Fruit fly (Drosophila melanogaster): ENCODE results near the gene CG1662.

Gene CG1662

dm6 chrX:13375489-13375997, 11.8 kb upstream of the CG1662 start:
- no peak for TF ChIP-seq CG17801 (GFP tag; optimal IDR thresholded peaks at IDR 0.05; ENCODE audit: partially characterized antibody)

- TF ChIP-seq CG17801 (GFP tag; optimal IDR thresholded peaks at IDR 0.05; ENCODE audit: partially characterized antibody): peak; percentile 73
Observed at dm6 chrX:13376520-13376919, 10.8 kb upstream of the CG1662 start.

DNA sequence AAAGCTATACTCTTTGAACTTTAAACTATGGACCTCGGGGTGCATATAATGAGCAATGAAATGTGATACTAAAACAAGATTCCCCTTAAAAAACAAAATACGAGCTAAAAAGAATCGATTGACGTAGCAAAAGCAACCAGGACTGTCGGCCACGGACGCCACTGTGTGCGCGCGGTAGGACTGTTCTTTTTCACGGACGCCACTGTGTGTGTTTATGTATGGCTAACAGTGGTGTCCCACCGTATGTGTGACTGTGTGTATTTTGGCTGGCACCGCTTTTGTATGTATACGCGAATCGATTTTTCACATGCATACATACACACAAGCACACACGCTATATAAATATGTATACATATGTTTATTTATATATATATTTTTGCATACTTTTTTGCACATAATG, 3.6 kb upstream of the CG1662 start:
- TF ChIP-seq CG17801 (GFP tag; optimal IDR thresholded peaks at IDR 0.05; ENCODE audit: partially characterized antibody): peak; percentile 26

DNA sequence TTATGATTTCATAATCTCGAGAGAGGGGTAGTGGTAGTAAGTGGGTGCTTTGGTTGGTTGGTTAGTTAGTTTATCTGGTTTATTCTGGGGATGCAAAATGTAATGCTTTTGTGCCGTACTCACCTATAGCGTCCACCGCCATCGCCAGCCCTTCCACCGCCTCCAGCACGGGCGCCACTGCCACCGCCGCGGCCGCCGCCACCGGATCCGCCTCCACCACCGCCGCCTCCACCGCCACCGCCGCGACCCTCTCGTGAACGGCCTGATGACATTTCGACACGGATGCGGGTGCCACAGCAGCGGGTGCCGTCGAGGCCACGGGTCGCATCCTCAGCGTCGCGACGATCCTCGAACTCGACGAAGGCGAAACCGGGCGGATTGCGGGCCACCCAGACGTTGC, 3.2 kb upstream of the CG1662 start:
- TF ChIP-seq CG17801 (GFP tag; optimal IDR thresholded peaks at IDR 0.05; ENCODE audit: partially characterized antibody): no peak

DNA sequence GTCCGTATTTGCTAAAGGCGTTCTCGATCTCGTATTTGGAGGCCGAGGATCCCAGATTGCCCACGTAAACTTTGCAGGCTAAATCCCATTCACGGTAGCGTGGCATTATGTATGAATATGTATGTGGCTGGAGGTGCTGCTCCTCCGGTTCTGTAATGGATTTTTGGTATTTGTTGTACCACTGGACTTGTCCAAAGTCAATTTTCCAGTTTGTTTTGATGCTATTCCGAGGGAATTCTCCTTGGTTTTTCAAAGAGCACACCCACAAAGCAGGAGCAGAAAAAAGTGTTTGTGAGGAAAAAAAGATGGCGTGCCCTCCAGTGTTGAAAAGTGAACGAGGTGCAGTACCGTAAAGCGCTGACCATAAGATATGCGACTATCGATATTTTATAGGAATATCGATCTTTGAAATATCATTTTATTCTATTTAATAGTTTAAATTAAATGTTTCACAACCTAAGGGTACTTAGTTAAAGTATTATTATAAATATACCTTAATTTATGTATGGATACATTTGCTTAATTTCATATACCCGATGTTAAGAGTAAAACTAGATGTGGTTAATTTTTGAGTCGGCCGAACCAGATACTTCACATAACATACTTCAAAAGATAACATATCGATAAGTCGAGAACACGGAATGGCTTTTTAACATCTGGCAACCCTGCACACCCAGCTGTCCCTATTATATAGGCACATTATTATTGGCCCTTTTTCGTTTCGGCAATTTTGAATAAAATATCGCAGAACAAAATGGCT, 2.6 kb upstream of the CG1662 start, which contains the start of the genes Rbp1-like and Tim9a:
Gene Rbp1-like, minus strand, starts transcription at position 295 of the 760 bp plus-strand sequence.
Gene Tim9a, plus strand, starts transcription at position 628 of the 760 bp plus-strand sequence.
- TF ChIP-seq CG17801 (GFP tag; optimal IDR thresholded peaks at IDR 0.05; ENCODE audit: partially characterized antibody): peak; percentile 52

DNA sequence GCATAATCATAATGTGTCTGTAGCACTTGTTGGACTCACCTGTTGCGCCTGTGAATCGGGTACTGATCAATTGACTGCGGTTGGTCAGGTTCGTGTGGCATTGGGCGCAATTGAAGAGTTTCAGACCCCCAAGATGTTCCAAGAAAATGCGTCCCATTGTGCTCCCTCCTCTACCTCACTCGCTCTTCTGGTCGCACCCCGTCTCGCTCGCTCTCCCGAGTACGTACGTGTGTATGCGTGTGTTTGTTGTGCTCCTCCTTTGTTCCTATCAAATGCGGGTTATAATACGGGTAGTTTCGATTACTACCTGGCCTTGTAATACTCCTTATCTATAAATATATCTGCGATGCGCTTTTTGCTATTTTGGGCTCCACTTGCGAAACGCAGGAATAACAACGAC, 587 bp upstream of the CG1662 start:
- no peak for TF ChIP-seq CG17801 (GFP tag; optimal IDR thresholded peaks at IDR 0.05; ENCODE audit: partially characterized antibody)

dm6 chrX:13390465-13391173, 3.3 kb downstream of the CG1662 start:
- TF ChIP-seq CG17801 (GFP tag; optimal IDR thresholded peaks at IDR 0.05; ENCODE audit: partially characterized antibody): peak; percentile 97

DNA sequence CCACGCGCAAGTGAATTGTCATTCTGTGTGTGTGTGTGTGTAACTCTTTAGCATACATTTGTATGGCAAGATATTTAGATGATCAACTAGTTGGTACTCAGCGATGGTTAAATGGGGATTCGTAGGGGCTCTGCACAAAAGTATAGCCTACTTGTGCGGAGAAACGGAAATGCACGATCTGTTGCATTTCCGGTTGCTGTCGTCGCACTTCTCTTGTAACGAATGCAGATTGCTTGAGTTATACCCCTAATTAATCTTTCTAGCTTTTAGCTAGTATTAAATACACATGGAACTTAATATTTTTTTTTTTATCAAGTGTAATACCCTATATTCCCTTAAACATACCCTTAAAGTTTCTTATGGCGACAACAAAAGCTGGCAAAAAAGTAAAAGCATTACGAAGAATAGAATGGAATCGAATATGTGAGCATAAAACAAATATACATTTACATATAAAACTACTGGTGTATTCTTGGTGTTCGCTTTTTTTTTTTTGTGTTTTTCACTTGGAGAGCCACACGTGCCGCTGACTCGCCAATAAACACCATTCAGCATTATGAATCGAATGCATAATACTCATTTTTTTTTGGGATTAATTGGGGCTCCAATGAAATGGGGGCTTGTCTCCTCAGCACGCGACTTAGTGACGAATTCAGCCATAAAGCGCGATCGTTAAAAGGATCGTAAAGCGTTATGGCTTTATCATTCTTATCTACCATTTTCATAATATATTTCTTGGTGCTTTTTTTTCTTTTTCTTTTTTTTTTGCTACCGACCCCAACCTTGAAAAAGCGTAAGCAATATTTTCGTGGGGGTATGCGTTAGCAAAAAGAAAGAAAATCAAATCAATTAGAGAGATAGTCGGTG, 4.0 kb downstream of the CG1662 start:
- TF ChIP-seq CG17801 (GFP tag; optimal IDR thresholded peaks at IDR 0.05; ENCODE audit: partially characterized antibody): no peak

DNA sequence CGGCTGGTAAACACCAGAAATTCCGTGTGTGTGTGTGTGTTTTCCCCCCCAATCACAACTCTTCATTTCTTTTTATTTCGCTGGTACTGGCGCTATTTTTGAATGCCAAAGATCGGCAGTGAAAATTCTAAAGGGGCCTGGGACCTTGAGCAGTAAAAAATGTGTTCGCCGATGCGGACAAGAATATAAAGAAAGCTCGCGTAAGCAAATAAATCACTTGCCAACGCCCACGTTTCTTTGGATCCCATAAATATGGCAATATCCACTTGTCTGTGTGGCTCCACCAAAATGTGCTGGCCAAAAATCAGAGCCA, 4.6 kb downstream of the CG1662 start:
- no peak for TF ChIP-seq CG17801 (GFP tag; optimal IDR thresholded peaks at IDR 0.05; ENCODE audit: partially characterized antibody)

dm6 chrX:13392764-13393163, 5.4 kb downstream of the CG1662 start:
- no peak for TF ChIP-seq CG17801 (GFP tag; optimal IDR thresholded peaks at IDR 0.05; ENCODE audit: partially characterized antibody)

DNA sequence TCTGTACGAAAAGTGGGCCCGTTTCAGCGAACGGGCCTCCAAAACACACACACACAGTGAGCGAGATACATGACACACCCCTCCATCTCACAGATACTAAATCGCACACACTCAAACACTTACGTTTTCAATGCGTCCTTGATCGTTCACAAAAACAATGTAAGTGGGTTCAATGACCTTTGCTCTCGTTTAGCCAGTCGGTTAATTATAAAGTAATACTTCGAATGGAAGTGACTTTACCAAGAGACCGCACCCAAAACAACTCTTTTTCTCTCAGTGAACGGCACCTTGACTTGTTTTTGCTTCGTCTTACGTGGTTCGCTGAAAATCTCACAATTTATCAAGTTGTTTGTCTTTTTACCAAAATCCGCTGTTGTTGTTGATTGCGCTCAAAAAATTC, 7.0 kb downstream of the CG1662 start:
- TF ChIP-seq CG17801 (GFP tag; optimal IDR thresholded peaks at IDR 0.05; ENCODE audit: partially characterized antibody): no peak

- no peak for TF ChIP-seq CG17801 (GFP tag; optimal IDR thresholded peaks at IDR 0.05; ENCODE audit: partially characterized antibody)
Observed at dm6 chrX:13395020-13395419, 7.7 kb downstream of the CG1662 start.

DNA sequence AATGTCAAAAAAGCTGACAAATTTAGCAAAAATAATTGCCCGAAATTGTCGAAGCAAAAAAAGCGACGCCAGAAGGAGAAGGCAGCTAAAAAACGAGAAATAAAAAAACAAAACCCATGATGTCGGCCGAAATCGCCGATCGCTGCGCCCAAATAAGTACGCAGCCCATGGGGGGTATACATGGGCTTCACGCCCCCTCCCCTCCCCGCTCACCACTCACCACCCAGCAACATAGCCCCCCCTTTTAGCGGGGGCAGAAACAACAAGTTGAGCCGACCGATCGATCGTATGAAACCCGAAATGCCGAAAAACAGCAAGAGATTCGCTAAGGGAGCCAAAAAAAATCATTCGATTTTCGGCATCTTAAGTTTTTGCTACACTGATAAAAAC, 8.6 kb downstream of the CG1662 start:
- peak; percentile 78 for TF ChIP-seq CG17801 (GFP tag; optimal IDR thresholded peaks at IDR 0.05; ENCODE audit: partially characterized antibody)

DNA sequence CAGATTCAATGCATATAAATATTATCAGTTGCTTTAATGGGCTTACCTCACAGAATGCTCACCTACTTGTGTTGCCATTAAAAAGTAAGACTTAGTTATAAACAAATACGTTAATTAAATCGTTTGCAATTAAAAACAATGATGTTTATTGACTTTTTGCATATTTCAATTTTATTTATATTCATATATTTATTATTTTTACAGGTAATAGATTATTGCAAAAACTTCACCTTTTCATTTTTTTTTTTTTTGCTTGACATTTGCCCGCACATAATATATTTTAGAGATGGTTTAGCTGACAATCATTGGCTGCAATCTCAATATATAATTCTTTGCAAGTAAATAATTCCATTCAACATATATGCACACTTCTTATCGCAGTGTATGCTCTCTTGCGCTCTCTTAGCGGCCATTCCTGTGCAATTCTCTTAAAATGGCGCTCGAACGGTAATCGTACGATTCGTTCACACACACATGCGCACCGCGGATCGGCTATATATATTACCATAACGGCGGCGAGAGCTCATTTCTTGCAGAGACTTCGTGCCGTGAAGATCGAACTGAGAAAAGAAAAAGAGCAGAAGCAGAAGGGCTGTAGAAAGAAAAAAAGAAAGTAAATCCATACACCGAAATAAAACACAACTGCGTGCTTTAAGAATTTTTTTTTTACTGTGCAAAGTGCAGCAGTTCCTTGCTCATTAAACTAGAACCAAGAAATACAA, 9.2 kb downstream of the CG1662 start, which contains the start of gene Bcat:
Gene Bcat, plus strand, starts transcription at position 522 of the 722 bp plus-strand sequence.
- TF ChIP-seq CG17801 (GFP tag; optimal IDR thresholded peaks at IDR 0.05; ENCODE audit: partially characterized antibody): peak; percentile 76

- no peak for TF ChIP-seq CG17801 (GFP tag; optimal IDR thresholded peaks at IDR 0.05; ENCODE audit: partially characterized antibody)
Observed at dm6 chrX:13397610-13398009, 10.2 kb downstream of the CG1662 start.

Data from ovary, adult (tissue).